Fruit fly (Drosophila melanogaster) whole organism, embryonic: ENCODE data around the gene Alp10.

Source experiments
- B-H1 ChIP-seq: fragments of 200-800 bp; sonication (Bioruptor generic); IDR thresholded peaks from 3 replicates; pipeline ENCODE4 v1.3.6; 2022; ENCODE audit warnings: missing biosample characterization, missing genetic modification characterization
- C15 ChIP-seq: fragments of 200-800 bp; sonication (Bioruptor generic); IDR thresholded peaks from 3 replicates; pipeline ENCODE4 v1.3.6; 2022; ENCODE audit warnings: missing biosample characterization, missing genetic modification characterization
- CG10366 ChIP-seq: fragments of 200-800 bp; sonication (Bioruptor generic); IDR thresholded peaks from 2 replicates; pipeline ENCODE4 v1.3.6; 2022; ENCODE audit warnings: missing biosample characterization, missing genetic modification characterization
- CG12071 ChIP-seq: fragments of 200-800 bp; sonication (Bioruptor generic); optimal IDR thresholded peaks from 3 replicates; lab custom pipeline; 2018; ENCODE audit warnings: missing biosample characterization, mild to moderate bottlenecking, missing genetic modification characterization
- CG12942 ChIP-seq: fragments of 200-800 bp; sonication (Bioruptor generic); optimal IDR thresholded peaks from 3 replicates; lab custom pipeline; 2016; ENCODE audit warnings: missing biosample characterization, missing genetic modification characterization
- CG14710 ChIP-seq: fragments of 200-800 bp; sonication (Bioruptor generic); optimal IDR thresholded peaks from 3 replicates; lab custom pipeline; 2019; ENCODE audit warnings: missing biosample characterization, mild to moderate bottlenecking, missing genetic modification characterization, moderate library complexity
- CG1602 ChIP-seq: fragments of 200-800 bp; sonication (Bioruptor generic); optimal IDR thresholded peaks from 3 replicates; lab custom pipeline; 2016; ENCODE audit warnings: missing biosample characterization, missing genetic modification characterization
- CG16815 ChIP-seq: fragments of 200-800 bp; sonication (Bioruptor generic); optimal IDR thresholded peaks from 3 replicates; lab custom pipeline; 2017; ENCODE audit warnings: missing biosample characterization, mild to moderate bottlenecking, missing genetic modification characterization
- CG17359 ChIP-seq: fragments of 200-800 bp; sonication (Bioruptor generic); optimal IDR thresholded peaks from 3 replicates; lab custom pipeline; 2018; ENCODE audit warnings: missing biosample characterization, mild to moderate bottlenecking, missing genetic modification characterization, moderate library complexity
- CG2199 ChIP-seq: fragments of 200-800 bp; sonication (Bioruptor generic); IDR thresholded peaks from 3 replicates; pipeline ENCODE4 v1.3.6; 2022; ENCODE audit warnings: missing biosample characterization, missing genetic modification characterization
- CG2712 ChIP-seq: fragments of 200-800 bp; optimal IDR thresholded peaks from 3 replicates; lab custom pipeline; 2019; ENCODE audit warnings: missing biosample characterization, mild to moderate bottlenecking, missing genetic modification characterization, moderate library complexity
- CG31365 ChIP-seq: fragments of 200-800 bp; sonication (Bioruptor generic); optimal IDR thresholded peaks from 2 replicates; lab custom pipeline; 2018; ENCODE audit warnings: missing biosample characterization, mild to moderate bottlenecking, missing genetic modification characterization
- CG43689 ChIP-seq: fragments of 200-800 bp; sonication (Bioruptor generic); IDR thresholded peaks from 2 replicates; pipeline ENCODE4 v1.3.6; 2022; ENCODE audit warnings: missing biosample characterization, missing genetic modification characterization
- CG6683 ChIP-seq: fragments of 200-800 bp; sonication (Bioruptor generic); optimal IDR thresholded peaks from 2 replicates; lab custom pipeline; 2017; ENCODE audit warnings: missing biosample characterization, mild to moderate bottlenecking, missing genetic modification characterization, missing genetic modification reagents
- CG6813 ChIP-seq: fragments of 200-800 bp; sonication (Bioruptor generic); optimal IDR thresholded peaks from 2 replicates; lab custom pipeline; 2017; ENCODE audit warnings: missing biosample characterization, missing genetic modification characterization, mild to moderate bottlenecking, moderate library complexity, missing genetic modification reagents
- CG8478 ChIP-seq: fragments of >200 bp; optimal IDR thresholded peaks from 2 replicates; lab custom pipeline; 2018
- CHES-1-like ChIP-seq: fragments of 200-800 bp; sonication (Bioruptor generic); optimal IDR thresholded peaks from 2 replicates; lab custom pipeline; 2016; ENCODE audit warnings: missing biosample characterization, missing genetic modification characterization
- Chrac-16 ChIP-seq: fragments of 200-800 bp; sonication (Bioruptor generic); optimal IDR thresholded peaks from 3 replicates; lab custom pipeline; 2016; ENCODE audit warnings: missing biosample characterization, missing genetic modification characterization
- CrebB ChIP-seq: fragments of 200-800 bp; sonication (Bioruptor generic); optimal IDR thresholded peaks from 3 replicates; lab custom pipeline; 2018; ENCODE audit warnings: missing biosample characterization, mild to moderate bottlenecking, missing genetic modification characterization
- Dip3 ChIP-seq: fragments of 200-800 bp; sonication (Bioruptor generic); optimal IDR thresholded peaks from 3 replicates; lab custom pipeline; 2016; ENCODE audit warnings: missing biosample characterization, missing genetic modification characterization
- Elba2 ChIP-seq: fragments of 200-800 bp; sonication (Bioruptor generic); optimal IDR thresholded peaks from 3 replicates; lab custom pipeline; 2016; ENCODE audit warnings: missing biosample characterization, missing genetic modification characterization
- Ets97D ChIP-seq: fragments of 200-800 bp; sonication (Bioruptor generic); optimal IDR thresholded peaks from 3 replicates; lab custom pipeline; 2016; ENCODE audit warnings: missing biosample characterization, missing genetic modification characterization
- Hr51 ChIP-seq, 2 experiments: fragments of 200-800 bp; sonication (Bioruptor generic); optimal IDR thresholded peaks; 2 replicates in 1 of 2; 3 replicates in 1 of 2; lab custom pipeline; 2016 to 2018; ENCODE audit warnings: missing biosample characterization in 2 of 2, missing genetic modification characterization in 2 of 2, mild to moderate bottlenecking in 1 of 2, moderate library complexity in 1 of 2
- Kr ChIP-seq: fragments of 200-800 bp; sonication (Bioruptor generic); optimal IDR thresholded peaks from 2 replicates; lab custom pipeline; 2017; ENCODE audit warnings: missing biosample characterization, mild to moderate bottlenecking, missing genetic modification characterization
- MBD-R2 ChIP-seq: fragments of 200-800 bp; sonication (Bioruptor generic); IDR thresholded peaks from 2 replicates; pipeline ENCODE4 v1.3.6; 2022; ENCODE audit warnings: missing biosample characterization, missing genetic modification characterization
- Mrtf ChIP-seq: fragments of 200-800 bp; sonication (Bioruptor generic); IDR thresholded peaks from 3 replicates; pipeline ENCODE4 v1.3.6; 2022; ENCODE audit warnings: missing biosample characterization, missing genetic modification characterization
- NC2α ChIP-seq: fragments of 200-800 bp; sonication (Bioruptor generic); optimal IDR thresholded peaks from 2 replicates; lab custom pipeline; 2016; ENCODE audit warnings: missing biosample characterization, missing genetic modification characterization
- Optix ChIP-seq: fragments of 200-800 bp; sonication (Bioruptor generic); IDR thresholded peaks from 3 replicates; pipeline ENCODE4 v1.3.6; 2022; ENCODE audit warnings: missing biosample characterization, missing genetic modification characterization
- YL-1 ChIP-seq: fragments of 200-800 bp; sonication (Bioruptor generic); optimal IDR thresholded peaks from 3 replicates; lab custom pipeline; 2017; ENCODE audit warnings: missing biosample characterization, mild to moderate bottlenecking, missing genetic modification characterization
- bbx ChIP-seq: fragments of 200-800 bp; sonication (Bioruptor generic); IDR thresholded peaks from 2 replicates; pipeline ENCODE4 v1.3.6; 2022; ENCODE audit warnings: missing biosample characterization, missing genetic modification characterization; ENCODE audit not compliant: partially characterized antibody
- caup ChIP-seq: fragments of 200-800 bp; sonication (Bioruptor generic); optimal IDR thresholded peaks from 3 replicates; lab custom pipeline; 2017; ENCODE audit warnings: missing biosample characterization, mild to moderate bottlenecking, missing genetic modification characterization, moderate library complexity; ENCODE audit not compliant: severe bottlenecking
- chif ChIP-seq, 2 experiments: fragments of 200-800 bp; sonication (Bioruptor generic); optimal IDR thresholded peaks; 3 replicates each; lab custom pipeline; 2016; ENCODE audit warnings: missing biosample characterization in 2 of 2, missing genetic modification characterization in 2 of 2
- ci ChIP-seq: fragments of 200-800 bp; sonication (Bioruptor generic); IDR thresholded peaks from 3 replicates; pipeline ENCODE4 v1.3.6; 2022; ENCODE audit warnings: missing biosample characterization, missing genetic modification characterization
- dmrt99B ChIP-seq: fragments of 200-800 bp; sonication (Bioruptor generic); optimal IDR thresholded peaks from 2 replicates; lab custom pipeline; 2018; ENCODE audit warnings: missing biosample characterization, mild to moderate bottlenecking, missing genetic modification characterization, moderate library complexity
- dysf ChIP-seq: fragments of 200-800 bp; sonication (Bioruptor generic); IDR thresholded peaks from 3 replicates; pipeline ENCODE4 v1.3.6; 2022; ENCODE audit warnings: missing biosample characterization, missing genetic modification characterization
- en ChIP-seq: fragments of 200-800 bp; sonication (Bioruptor generic); optimal IDR thresholded peaks from 2 replicates; lab custom pipeline; 2016; ENCODE audit warnings: missing biosample characterization, missing genetic modification characterization
- esg ChIP-seq: fragments of 200-800 bp; sonication (Bioruptor generic); conservative IDR thresholded peaks from 2 replicates; pipeline ENCODE4 v1.3.6; 2022; ENCODE audit warnings: missing biosample characterization, missing genetic modification characterization
- ewg ChIP-seq: fragments of 200-800 bp; sonication (Bioruptor generic); optimal IDR thresholded peaks from 3 replicates; lab custom pipeline; 2017; ENCODE audit warnings: mild to moderate bottlenecking, missing biosample characterization, missing genetic modification reagents, missing genetic modification characterization
- gce ChIP-seq: fragments of 200-800 bp; sonication (Bioruptor generic); IDR thresholded peaks from 3 replicates; pipeline ENCODE4 v1.3.6; 2022; ENCODE audit warnings: missing biosample characterization, missing genetic modification characterization
- gcm ChIP-seq: fragments of 200-800 bp; sonication (Bioruptor generic); optimal IDR thresholded peaks from 2 replicates; lab custom pipeline; 2019; ENCODE audit warnings: missing biosample characterization, mild to moderate bottlenecking, missing genetic modification characterization, moderate library complexity
- gt ChIP-seq: fragments of 200-800 bp; sonication (Bioruptor generic); IDR thresholded peaks from 2 replicates; pipeline ENCODE4 v1.3.6; 2022; ENCODE audit warnings: missing biosample characterization, missing genetic modification characterization
- oc ChIP-seq: fragments of 200-800 bp; sonication (Bioruptor generic); optimal IDR thresholded peaks from 2 replicates; lab custom pipeline; 2018; ENCODE audit warnings: missing biosample characterization, mild to moderate bottlenecking, missing genetic modification characterization, moderate library complexity
- onecut ChIP-seq: fragments of 200-800 bp; sonication (Bioruptor generic); IDR thresholded peaks from 2 replicates; pipeline ENCODE4 v1.3.6; 2022; ENCODE audit warnings: missing biosample characterization, missing genetic modification characterization
- otp ChIP-seq: fragments of 200-800 bp; sonication (Bioruptor generic); IDR thresholded peaks from 3 replicates; pipeline ENCODE4, ENCODE4 v1.3.6; 2022; ENCODE audit warnings: missing biosample characterization, missing genetic modification characterization
- phol ChIP-seq: fragments of 200-800 bp; sonication (Bioruptor generic); optimal IDR thresholded peaks from 3 replicates; lab custom pipeline; 2018; ENCODE audit warnings: missing biosample characterization, mild to moderate bottlenecking, missing genetic modification characterization, moderate library complexity
- sim ChIP-seq: fragments of 200-800 bp; sonication (Bioruptor generic); IDR thresholded peaks from 2 replicates; pipeline ENCODE4 v1.3.6; 2022; ENCODE audit warnings: missing biosample characterization, missing genetic modification characterization
- slou ChIP-seq: fragments of 200-800 bp; sonication (Bioruptor generic); optimal IDR thresholded peaks from 3 replicates; lab custom pipeline; 2016; ENCODE audit warnings: missing biosample characterization, missing genetic modification characterization
- stwl ChIP-seq: fragments of 200-800 bp; sonication (Bioruptor generic); optimal IDR thresholded peaks from 3 replicates; lab custom pipeline; 2018; ENCODE audit warnings: missing biosample characterization, mild to moderate bottlenecking, missing genetic modification characterization, moderate library complexity
- unpg ChIP-seq: fragments of 200-800 bp; sonication (Bioruptor generic); optimal IDR thresholded peaks from 3 replicates; lab custom pipeline; 2018; ENCODE audit warnings: missing biosample characterization, mild to moderate bottlenecking, missing genetic modification characterization, moderate library complexity
- wor ChIP-seq: fragments of 200-800 bp; sonication (Bioruptor generic); IDR thresholded peaks from 2 replicates; pipeline ENCODE4 v1.3.6; 2022; ENCODE audit warnings: missing biosample characterization, missing genetic modification characterization

Gene Alp10

DNA sequence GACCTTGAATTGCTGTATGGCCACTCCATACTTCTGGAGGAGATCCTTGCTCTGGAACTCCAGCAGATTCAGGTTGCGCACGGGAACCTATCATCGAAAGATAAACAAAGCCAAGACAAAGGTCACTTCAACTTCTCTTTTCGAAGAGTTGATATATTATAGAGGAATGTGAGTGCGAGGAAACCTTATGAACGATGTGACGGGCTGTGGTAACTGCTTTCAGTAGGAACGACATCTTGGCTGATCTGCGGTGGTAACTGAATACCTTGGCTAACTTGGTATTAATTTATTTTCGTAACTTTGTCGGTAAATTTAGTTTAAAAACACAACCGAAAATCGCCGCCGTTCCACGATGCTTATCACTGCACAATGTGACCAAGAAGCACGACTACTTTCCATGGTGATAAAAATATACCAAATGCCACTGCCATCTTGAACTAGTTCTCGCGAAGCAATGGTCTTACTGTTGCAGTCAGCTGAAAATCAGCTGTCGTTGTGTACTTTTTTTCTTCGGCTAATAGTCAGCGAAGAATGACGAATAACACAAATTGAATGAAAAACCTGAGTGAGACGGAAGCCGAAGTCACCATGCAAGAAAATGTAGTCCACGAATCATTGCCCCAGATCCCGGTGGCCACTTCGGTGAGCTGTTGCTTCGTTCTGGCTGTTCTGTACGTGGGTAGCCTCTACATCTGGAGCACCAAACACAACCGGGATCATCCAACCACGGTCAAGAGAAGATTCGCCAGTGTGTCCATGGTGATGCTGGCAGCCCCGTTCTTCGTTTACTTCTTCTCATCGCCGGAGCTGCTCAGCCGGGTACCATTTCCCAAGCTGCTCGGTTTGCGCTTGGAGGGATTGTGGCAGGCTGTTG is 31.5 kb downstream of the Alp10 start, which contains the start of the genes ScsbetaG and Sras (continued):
- TF ChIP-seq Dip3: no peak
- no peak for TF ChIP-seq oc
- TF ChIP-seq sim (GFP tag; lab: Robert Waterston, UW): no peak
- TF ChIP-seq dysf (GFP tag; lab: Robert Waterston, UW): no peak
- TF ChIP-seq CG12071 (GFP tag; lab: Kevin White, UChicago): no peak
- TF ChIP-seq esg (GFP tag; lab: Robert Waterston, UW): no peak
- TF ChIP-seq dmrt99B (tag; lab: Kevin White, UChicago): no peak
- no peak for TF ChIP-seq CG17359 (tag; lab: Kevin White, UChicago)
- TF ChIP-seq CG6683: no peak
- TF ChIP-seq CG2199 (GFP tag; lab: Robert Waterston, UW): no peak
- peak; percentile 36 for TF ChIP-seq YL-1 (GFP tag; lab: Kevin White, UChicago)
- TF ChIP-seq Elba2 (GFP tag; lab: Kevin White, UChicago): peak; percentile 35
- no peak for TF ChIP-seq en (GFP tag; lab: Kevin White, UChicago)
- TF ChIP-seq Kr: no peak
- no peak for TF ChIP-seq Chrac-16
- TF ChIP-seq onecut (GFP tag; lab: Robert Waterston, UW): no peak
- TF ChIP-seq NC2α (GFP tag; lab: Kevin White, UChicago): no peak
- peak; percentile 15 for TF ChIP-seq Ets97D
- no peak for TF ChIP-seq wor (GFP tag; lab: Robert Waterston, UW)
- peak; percentile 24 for TF ChIP-seq CG14710 (tag; lab: Kevin White, UChicago)
- TF ChIP-seq gt (GFP tag; lab: Robert Waterston, UW): no peak
- TF ChIP-seq gcm (GFP tag; lab: Kevin White, UChicago): no peak
- TF ChIP-seq CG8478 (lab: Kevin White, UChicago): no peak
- no peak for TF ChIP-seq unpg (GFP tag; lab: Kevin White, UChicago)
- TF ChIP-seq ewg (GFP tag; lab: Kevin White, UChicago): no peak
- no peak for TF ChIP-seq ci (GFP tag; lab: Robert Waterston, UW)
- TF ChIP-seq phol: peak; percentile 82
- TF ChIP-seq caup (GFP tag; lab: Kevin White, UChicago): no peak
- TF ChIP-seq B-H1 (GFP tag; lab: Robert Waterston, UW): no peak
- TF ChIP-seq stwl (tag; lab: Kevin White, UChicago): peak; percentile 69
- no peak for TF ChIP-seq CG16815 (GFP tag; lab: Kevin White, UChicago)
- TF ChIP-seq CG31365 (tag; lab: Kevin White, UChicago): no peak
- TF ChIP-seq CG43689 (GFP tag; lab: Robert Waterston, UW): no peak
- TF ChIP-seq CG1602 (GFP tag; lab: Kevin White, UChicago): no peak
- TF ChIP-seq CG6813 (GFP tag; lab: Kevin White, UChicago): no peak
- no peak for TF ChIP-seq Hr51 (GFP tag; optimal IDR thresholded peaks at IDR 0.05; lab: Kevin White, UChicago)
- TF ChIP-seq bbx (GFP tag; lab: Robert Waterston, UW): peak; percentile 32; the same call in 1 of the 2 replicates
- TF ChIP-seq CHES-1-like (GFP tag; lab: Kevin White, UChicago): peak; percentile 6
- no peak for TF ChIP-seq CG2712 (tag; lab: Kevin White, UChicago)
- TF ChIP-seq slou (GFP tag; lab: Kevin White, UChicago): no peak
- TF ChIP-seq CG10366 (GFP tag; lab: Robert Waterston, UW): no peak
- no peak for TF ChIP-seq chif (GFP tag; optimal IDR thresholded peaks at IDR 0.05; lab: Kevin White, UChicago)
- no peak for TF ChIP-seq Optix
- TF ChIP-seq CG12942 (GFP tag; lab: Kevin White, UChicago): no peak
- TF ChIP-seq C15 (GFP tag; lab: Robert Waterston, UW): no peak
- TF ChIP-seq MBD-R2: peak; percentile 96
- TF ChIP-seq gce (GFP tag; lab: Robert Waterston, UW): no peak
- no peak for TF ChIP-seq otp (GFP tag; lab: Robert Waterston, UW)
- TF ChIP-seq Mrtf (GFP tag; lab: Robert Waterston, UW): no peak
- TF ChIP-seq CrebB (tag; lab: Kevin White, UChicago): no peak
